Worm (Caenorhabditis elegans) whole organism, late embryonic: Measurements from ENCODE around the gene ceh-89.

ENCODE experiments used
- nfya-1 ChIP-seq: sonication (generic microtip); optimal IDR thresholded peaks from 2 replicates; lab custom pipeline; 2017; ENCODE audit warnings: missing genetic modification characterization, mild to moderate bottlenecking, missing compliant biosample characterization, antibody characterized with exemption, moderate library complexity
- nhr-11 ChIP-seq: fragments of 150-350 bp; optimal IDR thresholded peaks from 2 replicates; lab custom pipeline; 2014; ENCODE audit warnings: missing biosample characterization, missing genetic modification characterization
- pha-2 ChIP-seq: sonication (generic microtip); optimal IDR thresholded peaks from 2 replicates; lab custom pipeline; 2017; ENCODE audit warnings: mild to moderate bottlenecking, missing genetic modification characterization, missing compliant biosample characterization
- pha-4 ChIP-seq: fragments of 150-350 bp; optimal IDR thresholded peaks from 2 replicates; lab custom pipeline; 2018; ENCODE audit warnings: missing biosample characterization, missing genetic modification reagents, missing genetic modification characterization

ce11 chrX:14113347-14113746, 28.4 kb upstream of the ceh-89 start, which contains the start of gene nhr-281:
- TF ChIP-seq pha-2 (no peak), pha-4 (tag; lab: Kevin White, UChicago) (no peak), nfya-1 (no peak), nhr-11 (tag; lab: Kevin White, UChicago) (no peak)
